Fruit fly (Drosophila melanogaster): Measurements from ENCODE around the gene SNF4Agamma.

DNA sequence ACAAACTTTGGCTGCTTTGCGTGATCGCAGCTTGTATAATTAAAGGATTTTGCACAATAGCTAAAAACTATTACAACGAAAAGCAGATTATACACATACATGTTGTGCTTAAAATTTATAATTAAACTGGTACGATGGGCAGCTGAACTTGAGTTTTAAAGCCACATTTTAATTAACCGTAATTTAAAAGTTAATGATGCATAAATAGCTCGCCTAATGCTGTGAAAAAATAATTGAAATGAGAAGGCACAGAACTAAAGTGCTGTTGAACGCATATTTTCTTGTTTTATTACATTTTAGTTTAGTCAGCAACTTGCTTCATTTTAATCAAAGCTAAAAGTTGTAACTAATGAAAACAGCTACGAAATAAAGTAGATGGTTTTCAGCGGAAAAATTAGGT, 10.9 kb upstream of the SNF4Agamma start, which contains the start of gene Obp93a:
- TF ChIP-seq abd-A (tag; optimal IDR thresholded peaks at IDR 0.05) (no peak), MTF-1 (GFP tag; optimal IDR thresholded peaks at IDR 0.05; ENCODE audit: borderline replicate concordance) (no peak), vfl (GFP tag; optimal IDR thresholded peaks at IDR 0.05) (no peak), CG16779 (GFP tag; IDR thresholded peaks at IDR 0.05) (no peak), CG2120 (GFP tag; optimal IDR thresholded peaks at IDR 0.05) (no peak), CG10274 (GFP tag; optimal IDR thresholded peaks at IDR 0.05) (no peak), MBD-R2 (GFP tag; IDR thresholded peaks at IDR 0.05) (no peak), tup (GFP tag; optimal IDR thresholded peaks at IDR 0.05) (no peak), CG1647 (GFP tag; optimal IDR thresholded peaks at IDR 0.05) (no peak)
